Worm (Caenorhabditis elegans) whole organism, L4 larva: Measurements from ENCODE around the gene W04D2.4.

Experiments used
- D1046.2 ChIP-seq: fragments of 200-800 bp; sonication (Bioruptor generic); IDR thresholded peaks from 2 replicates; pipeline ENCODE4 v1.3.6; 2022; ENCODE audit warnings: missing genetic modification characterization, missing compliant biosample characterization
- F10B5.3 ChIP-seq: sonication (generic microtip); optimal IDR thresholded peaks from 2 replicates; lab custom pipeline; 2016; ENCODE audit warnings: mild to moderate bottlenecking, missing genetic modification characterization, missing compliant biosample characterization
- F26F4.8 ChIP-seq: fragments of 200-800 bp; sonication (Bioruptor generic); conservative IDR thresholded peaks from 2 replicates; pipeline ENCODE4 v1.3.6; 2022; ENCODE audit warnings: missing genetic modification characterization, missing compliant biosample characterization
- F37D6.2 ChIP-seq: sonication (generic microtip); optimal IDR thresholded peaks from 2 replicates; lab custom pipeline; 2016; ENCODE audit warnings: mild to moderate bottlenecking, missing genetic modification characterization, missing compliant biosample characterization
- F44E2.7 ChIP-seq: fragments of 200-800 bp; sonication (Bioruptor generic); IDR thresholded peaks from 2 replicates; pipeline ENCODE4 v2.1.2; 2022; ENCODE audit warnings: missing genetic modification characterization, missing compliant biosample characterization
- F49E8.2 ChIP-seq: sonication (generic microtip); optimal IDR thresholded peaks from 2 replicates; lab custom pipeline; 2016; ENCODE audit warnings: missing compliant biosample characterization, mild to moderate bottlenecking, missing genetic modification characterization, borderline replicate concordance
- T20F7.1 ChIP-seq: fragments of 200-800 bp; sonication (Bioruptor generic); optimal IDR thresholded peaks from 2 replicates; lab custom pipeline; 2018; ENCODE audit warnings: mild to moderate bottlenecking, missing genetic modification characterization, missing compliant biosample characterization
- T26A8.4 ChIP-seq: fragments of 200-800 bp; sonication (Bioruptor generic); IDR thresholded peaks from 2 replicates; pipeline ENCODE4 v1.3.6; 2022; ENCODE audit warnings: missing genetic modification characterization, missing compliant biosample characterization
- Y105C5A.15 ChIP-seq: fragments of 200-800 bp; sonication (Bioruptor generic); IDR thresholded peaks from 2 replicates; pipeline ENCODE4 v1.3.6; 2022; ENCODE audit warnings: missing genetic modification characterization, missing compliant biosample characterization
- Y5F2A.4 ChIP-seq: fragments of 200-800 bp; sonication (Bioruptor generic); optimal IDR thresholded peaks from 2 replicates; lab custom pipeline; 2018; ENCODE audit warnings: mild to moderate bottlenecking, missing genetic modification characterization, missing compliant biosample characterization
- Y75B8A.6 ChIP-seq: fragments of 200-800 bp; sonication (Bioruptor generic); IDR thresholded peaks from 2 replicates; pipeline ENCODE4 v1.3.6; 2022; ENCODE audit warnings: missing genetic modification reagents, missing genetic modification characterization, missing compliant biosample characterization
- ZK546.5 ChIP-seq, 2 experiments: sonication (generic microtip); optimal IDR thresholded peaks; 2 replicates each; lab custom pipeline; 2017; ENCODE audit warnings: missing biosample characterization in 2 of 2, missing genetic modification characterization in 2 of 2
- aly-2 ChIP-seq: sonication (generic microtip); optimal IDR thresholded peaks from 2 replicates; lab custom pipeline; 2018; ENCODE audit warnings: missing biosample characterization, missing genetic modification characterization
- arid-1 ChIP-seq: fragments of 200-800 bp; sonication (Bioruptor generic); conservative IDR thresholded peaks from 2 replicates; pipeline ENCODE4 v1.3.6; 2022; ENCODE audit warnings: missing genetic modification reagents, missing genetic modification characterization, missing compliant biosample characterization
- attf-4 ChIP-seq: sonication (generic microtip); optimal IDR thresholded peaks from 3 replicates; lab custom pipeline; 2017; ENCODE audit warnings: missing biosample characterization, missing genetic modification characterization
- ceh-32 ChIP-seq: sonication (generic microtip); optimal IDR thresholded peaks from 2 replicates; lab custom pipeline; 2016; ENCODE audit warnings: mild to moderate bottlenecking, missing genetic modification characterization, missing compliant biosample characterization; ENCODE audit not compliant: poor library complexity
- ceh-44 ChIP-seq: fragments of 200-800 bp; sonication (Bioruptor generic); IDR thresholded peaks from 2 replicates; pipeline ENCODE4 v1.3.6; 2022; ENCODE audit warnings: missing genetic modification reagents, missing genetic modification characterization, missing compliant biosample characterization
- ceh-62 ChIP-seq: sonication (generic microtip); optimal IDR thresholded peaks from 2 replicates; lab custom pipeline; 2017; ENCODE audit warnings: missing biosample characterization, missing genetic modification characterization
- ces-1 ChIP-seq: fragments of 150-350 bp; sonication (generic microtip); optimal IDR thresholded peaks from 4 replicates; lab custom pipeline; 2014; ENCODE audit warnings: missing biosample characterization, missing genetic modification reagents, missing genetic modification characterization
- cey-2 ChIP-seq: sonication (generic microtip); optimal IDR thresholded peaks from 3 replicates; lab custom pipeline; 2017; ENCODE audit warnings: missing genetic modification characterization, mild to moderate bottlenecking, missing compliant biosample characterization, antibody characterized with exemption, borderline replicate concordance; ENCODE audit not compliant: insufficient read depth
- daf-12 ChIP-seq: fragments of 150-350 bp; optimal IDR thresholded peaks from 2 replicates; lab custom pipeline; 2014; ENCODE audit warnings: missing biosample characterization, missing genetic modification reagents, missing genetic modification characterization
- daf-19 ChIP-seq: fragments of 200-800 bp; sonication (Bioruptor generic); conservative IDR thresholded peaks from 2 replicates; pipeline ENCODE4 v1.3.6; 2022; ENCODE audit warnings: missing genetic modification characterization, missing compliant biosample characterization
- dmd-6 ChIP-seq: fragments of 200-800 bp; sonication (Bioruptor generic); IDR thresholded peaks from 2 replicates; pipeline ENCODE4 v1.3.6; 2022; ENCODE audit warnings: missing genetic modification reagents, missing genetic modification characterization, missing compliant biosample characterization
- dpl-1 ChIP-seq: fragments of 150-350 bp; optimal IDR thresholded peaks from 2 replicates; lab custom pipeline; 2014; ENCODE audit warnings: missing biosample characterization, missing genetic modification reagents, missing genetic modification characterization
- egl-27 ChIP-seq: sonication (generic microtip); optimal IDR thresholded peaks from 3 replicates; lab custom pipeline; 2017; ENCODE audit warnings: missing biosample characterization, missing genetic modification reagents, missing genetic modification characterization
- egl-43 ChIP-seq: fragments of 200-800 bp; sonication (Bioruptor generic); IDR thresholded peaks from 2 replicates; pipeline ENCODE4 v1.3.6; 2022; ENCODE audit warnings: missing genetic modification reagents, missing genetic modification characterization, missing compliant biosample characterization
- hif-1 ChIP-seq, 2 experiments: sonication (generic microtip); optimal IDR thresholded peaks; 2 replicates each; lab custom pipeline; 2016 to 2017; ENCODE audit warnings: missing compliant biosample characterization in 2 of 2, missing genetic modification characterization in 2 of 2, missing genetic modification reagents in 2 of 2, missing genotype in 2 of 2, mild to moderate bottlenecking in 1 of 2
- jun-1 ChIP-seq: fragments of 150-350 bp; optimal IDR thresholded peaks from 2 replicates; lab custom pipeline; 2014; ENCODE audit warnings: missing biosample characterization, missing genetic modification reagents, missing genetic modification characterization
- lim-7 ChIP-seq: fragments of 200-800 bp; sonication (Bioruptor generic); IDR thresholded peaks from 2 replicates; pipeline ENCODE4 v1.3.6; 2022; ENCODE audit warnings: missing genetic modification characterization, missing compliant biosample characterization
- lin-13 ChIP-seq: fragments of 150-350 bp; optimal IDR thresholded peaks from 2 replicates; lab custom pipeline; 2014; ENCODE audit warnings: missing biosample characterization, missing genetic modification reagents, missing genetic modification characterization
- lin-39 ChIP-seq: fragments of 150-350 bp; optimal IDR thresholded peaks from 2 replicates; lab custom pipeline; 2014; ENCODE audit warnings: missing biosample characterization, missing genetic modification reagents, missing genetic modification characterization
- lsy-2 ChIP-seq, 2 experiments: fragments of 150-350 bp in 1 of 2; sonication (generic microtip) in 1 of 2; optimal IDR thresholded peaks; 2 replicates each; lab custom pipeline; 2014 to 2017; ENCODE audit warnings: missing biosample characterization in 2 of 2, missing genetic modification characterization in 2 of 2
- madf-5 ChIP-seq, 2 experiments: fragments of 200-800 bp; sonication (Bioruptor generic); IDR thresholded peaks; 2 replicates each; pipeline ENCODE4 v1.3.6; 2022; ENCODE audit warnings: missing compliant biosample characterization in 2 of 2, missing genetic modification characterization in 2 of 2
- mdt-29 ChIP-seq: fragments of 200-800 bp; sonication (Bioruptor generic); IDR thresholded peaks from 2 replicates; pipeline ENCODE4 v1.3.6; 2022; ENCODE audit warnings: missing genetic modification reagents, missing genetic modification characterization, missing compliant biosample characterization
- mep-1 ChIP-seq: fragments of 150-350 bp; sonication (generic microtip); optimal IDR thresholded peaks from 3 replicates; lab custom pipeline; 2014; ENCODE audit warnings: missing biosample characterization, missing genetic modification characterization
- nhr-10 ChIP-seq: fragments of 150-350 bp; optimal IDR thresholded peaks from 2 replicates; lab custom pipeline; 2014; ENCODE audit warnings: missing biosample characterization, missing genetic modification characterization
- nhr-237 ChIP-seq: sonication (generic microtip); optimal IDR thresholded peaks from 2 replicates; lab custom pipeline; 2017; ENCODE audit warnings: missing biosample characterization, missing genetic modification characterization
- nhr-28 ChIP-seq: fragments of 150-350 bp; optimal IDR thresholded peaks from 2 replicates; lab custom pipeline; 2014; ENCODE audit warnings: missing biosample characterization, missing genetic modification characterization
- nhr-42 ChIP-seq: fragments of 200-800 bp; sonication (Bioruptor generic); IDR thresholded peaks from 2 replicates; pipeline ENCODE4 v1.3.6; 2022; ENCODE audit warnings: missing genetic modification characterization, missing compliant biosample characterization
- nhr-77 ChIP-seq: fragments of 150-350 bp; optimal IDR thresholded peaks from 2 replicates; lab custom pipeline; 2014; ENCODE audit warnings: missing biosample characterization, missing genetic modification characterization
- rbr-2 ChIP-seq: sonication (generic microtip); optimal IDR thresholded peaks from 2 replicates; lab custom pipeline; 2016; ENCODE audit warnings: missing genotype, missing genetic modification characterization, missing compliant biosample characterization
- sdz-12 ChIP-seq: fragments of 200-800 bp; sonication (Bioruptor generic); optimal IDR thresholded peaks from 2 replicates; lab custom pipeline; 2018; ENCODE audit warnings: mild to moderate bottlenecking, missing genetic modification characterization, missing compliant biosample characterization
- snpc-4 ChIP-seq: fragments of 150-350 bp; optimal IDR thresholded peaks from 2 replicates; lab custom pipeline; 2014; ENCODE audit warnings: missing biosample characterization, missing genetic modification characterization
- spr-1 ChIP-seq: sonication (generic microtip); optimal IDR thresholded peaks from 2 replicates; lab custom pipeline; 2016; ENCODE audit warnings: mild to moderate bottlenecking, missing genetic modification characterization, missing compliant biosample characterization
- tra-1 ChIP-seq: fragments of 200-800 bp; sonication (Bioruptor generic); IDR thresholded peaks from 2 replicates; pipeline ENCODE4 v1.3.6; 2022; ENCODE audit warnings: missing genetic modification reagents, missing genetic modification characterization, missing compliant biosample characterization
- unc-130 ChIP-seq: sonication (generic microtip); optimal IDR thresholded peaks from 2 replicates; lab custom pipeline; 2016; ENCODE audit warnings: missing genetic modification reagents, missing genetic modification characterization, missing compliant biosample characterization
- unc-62 ChIP-seq, 3 experiments: fragments of 150-350 bp in 1 of 3; sonication (generic microtip); optimal IDR thresholded peaks in 2 of 3; peaks in 1 of 3; 1 replicate in 1 of 3; 2 replicates in 2 of 3; lab custom pipeline; 2014 to 2017; ENCODE audit warnings: missing biosample characterization in 3 of 3, missing genetic modification characterization in 3 of 3, missing genetic modification reagents in 3 of 3, missing genotype in 1 of 3
- zfp-2 ChIP-seq: sonication (generic microtip); optimal IDR thresholded peaks from 2 replicates; lab custom pipeline; 2016; ENCODE audit warnings: mild to moderate bottlenecking, missing genetic modification characterization, missing compliant biosample characterization
- zfp-3 ChIP-seq: fragments of 200-800 bp; sonication (Bioruptor generic); conservative IDR thresholded peaks from 2 replicates; pipeline ENCODE4 v1.3.6; 2022; ENCODE audit warnings: missing genetic modification reagents, missing genetic modification characterization, missing compliant biosample characterization
- zip-2 ChIP-seq: fragments of 150-350 bp; optimal IDR thresholded peaks from 2 replicates; lab custom pipeline; 2014; ENCODE audit warnings: missing biosample characterization, missing genetic modification characterization
- ztf-11 ChIP-seq: fragments of 150-350 bp; optimal IDR thresholded peaks from 2 replicates; lab custom pipeline; 2014; ENCODE audit warnings: missing biosample characterization, missing genetic modification characterization

W04D2.4 gene

DNA sequence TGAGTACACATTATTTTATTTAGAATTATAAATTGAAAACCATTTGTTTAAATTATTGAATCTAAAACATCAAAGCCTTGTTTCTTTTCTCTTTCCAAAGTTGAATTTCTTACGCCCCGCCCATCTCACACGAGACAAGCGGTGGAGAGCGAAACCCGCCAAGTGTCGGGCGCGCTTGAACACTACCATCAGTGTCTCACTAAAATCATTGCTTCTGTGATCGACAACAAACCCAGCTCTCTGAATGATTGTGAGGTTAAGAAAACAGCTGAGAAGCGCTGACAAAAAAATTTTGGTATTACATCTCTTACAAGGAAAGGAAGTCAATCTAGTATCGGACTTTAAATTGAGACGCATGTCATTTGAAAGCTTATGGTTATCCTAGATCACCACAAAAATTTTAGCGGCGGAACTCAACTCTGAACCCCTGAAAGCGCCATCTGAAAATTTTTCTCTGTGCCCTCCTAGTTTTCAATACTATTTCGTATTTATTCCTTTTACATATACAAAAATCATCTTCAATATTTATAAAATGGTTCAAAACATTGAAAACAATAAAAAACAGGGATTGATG, 6.4 kb downstream of the W04D2.4 start (continued):
- TF ChIP-seq jun-1 (tag; lab: Kevin White, UChicago): no peak
- TF ChIP-seq ceh-44: peak; percentile 88
- TF ChIP-seq dmd-6 (GFP tag; lab: Robert Waterston, UW): peak; percentile 68
- no peak for TF ChIP-seq madf-5 (GFP tag; IDR thresholded peaks at IDR 0.05; lab: Robert Waterston, UW)
- TF ChIP-seq tra-1: peak; percentile 55; the same call in 1 of the 2 replicates
- TF ChIP-seq F26F4.8 (GFP tag; lab: Robert Waterston, UW): no peak
- no peak for TF ChIP-seq cey-2
- TF ChIP-seq T26A8.4 (GFP tag; lab: Robert Waterston, UW): peak; percentile 92
- peak; percentile 77 for TF ChIP-seq F10B5.3 (tag; lab: Kevin White, UChicago)
- TF ChIP-seq lsy-2 (tag; optimal IDR thresholded peaks at IDR 0.05; lab: Kevin White, UChicago): peak in 1 of 2 experiments; percentile 68
- TF ChIP-seq ceh-32 (tag; lab: Kevin White, UChicago): no peak
- TF ChIP-seq snpc-4 (tag; lab: Kevin White, UChicago): peak; percentile 94
- no peak for TF ChIP-seq F37D6.2 (tag; lab: Kevin White, UChicago)
- no peak for TF ChIP-seq ztf-11 (tag; lab: Kevin White, UChicago)
- TF ChIP-seq zfp-2 (tag; lab: Kevin White, UChicago): no peak
- TF ChIP-seq daf-19 (GFP tag; lab: Robert Waterston, UW): no peak
- peak; percentile 92 for TF ChIP-seq F49E8.2 (tag; lab: Kevin White, UChicago)
- no peak for TF ChIP-seq aly-2 (tag; lab: Kevin White, UChicago)
- peak; percentile 74 for TF ChIP-seq lin-13 (GFP tag; lab: Kevin White, UChicago)
- TF ChIP-seq unc-130 (GFP tag; lab: Kevin White, UChicago): peak; percentile 65
- TF ChIP-seq D1046.2: no peak
- peak; percentile 79 for TF ChIP-seq spr-1 (tag; lab: Kevin White, UChicago)
- TF ChIP-seq F44E2.7 (GFP tag; lab: Robert Waterston, UW): no peak
- TF ChIP-seq lim-7 (GFP tag; lab: Robert Waterston, UW): no peak
- no peak for TF ChIP-seq hif-1 (tag; optimal IDR thresholded peaks at IDR 0.05; lab: Kevin White, UChicago)
- peak; percentile 24 for TF ChIP-seq nhr-77 (tag; lab: Kevin White, UChicago)
- TF ChIP-seq rbr-2 (tag; lab: Kevin White, UChicago): peak; percentile 60
- peak; percentile 30 for TF ChIP-seq nhr-28 (tag; lab: Kevin White, UChicago)
- no peak for TF ChIP-seq ces-1 (GFP tag; lab: Kevin White, UChicago)
- no peak for TF ChIP-seq sdz-12 (GFP tag; lab: Kevin White, UChicago)
- no peak for TF ChIP-seq Y5F2A.4 (GFP tag; lab: Kevin White, UChicago)
- TF ChIP-seq zfp-3: 0 out of 2 replicates have a peak, but pooled peaks have one; percentile 30
- no peak for TF ChIP-seq Y75B8A.6
- no peak for TF ChIP-seq nhr-10 (tag; lab: Kevin White, UChicago)
- TF ChIP-seq mdt-29 (GFP tag; lab: Robert Waterston, UW): peak; percentile 58; the same call in 1 of the 2 replicates
- peak; percentile 28 for TF ChIP-seq dpl-1 (GFP tag; lab: Kevin White, UChicago)
- TF ChIP-seq egl-43 (GFP tag; lab: Robert Waterston, UW): peak; percentile 76; the same call in 1 of the 2 replicates
- TF ChIP-seq zip-2 (tag; lab: Kevin White, UChicago): peak; percentile 16
- peak; percentile 75 for TF ChIP-seq nhr-42
- no peak for TF ChIP-seq nhr-237 (tag; lab: Kevin White, UChicago)
- no peak for TF ChIP-seq egl-27 (tag; lab: Kevin White, UChicago)
- TF ChIP-seq arid-1 (GFP tag; lab: Robert Waterston, UW): peak; percentile 76
- peak; percentile 44 for TF ChIP-seq T20F7.1 (GFP tag; lab: Kevin White, UChicago)
- no peak for TF ChIP-seq ZK546.5 (tag; optimal IDR thresholded peaks at IDR 0.05; lab: Kevin White, UChicago)
- TF ChIP-seq mep-1 (tag; lab: Kevin White, UChicago): peak; percentile 84
- no peak for TF ChIP-seq attf-4 (tag; lab: Kevin White, UChicago)
- TF ChIP-seq unc-62 (GFP tag; optimal IDR thresholded peaks at IDR 0.05 in 1 of 2; lab: Kevin White, UChicago): no peak
- no peak for TF ChIP-seq unc-62 (tag; optimal IDR thresholded peaks at IDR 0.05; lab: Kevin White, UChicago)
- no peak for TF ChIP-seq ceh-62 (tag; lab: Kevin White, UChicago)
- no peak for TF ChIP-seq daf-12 (tag; lab: Kevin White, UChicago)
- TF ChIP-seq lin-39: no peak
- no peak for TF ChIP-seq Y105C5A.15 (GFP tag; lab: Robert Waterston, UW)
